Fruit fly (Drosophila melanogaster) whole organism, embryonic: ENCODE data around the gene CG31100.

Experiments used
- Blimp-1 ChIP-seq: fragments of 200-800 bp; sonication (Bioruptor generic); optimal IDR thresholded peaks from 3 replicates; lab custom pipeline; 2018; ENCODE audit warnings: missing biosample characterization, missing genetic modification characterization, mild to moderate bottlenecking, moderate library complexity, missing genetic modification reagents
- CG11085 ChIP-seq: fragments of 200-800 bp; sonication (Bioruptor generic); IDR thresholded peaks from 2 replicates; pipeline ENCODE4 v1.3.6; 2022; ENCODE audit warnings: missing biosample characterization, missing genetic modification characterization
- CG11398 ChIP-seq: fragments of 200-800 bp; sonication (Bioruptor generic); optimal IDR thresholded peaks from 2 replicates; lab custom pipeline; 2016; ENCODE audit warnings: missing biosample characterization, missing genetic modification characterization
- CG11456 ChIP-seq: fragments of 200-800 bp; sonication (Bioruptor generic); IDR thresholded peaks from 3 replicates; pipeline ENCODE4 v1.3.6; 2022; ENCODE audit warnings: missing biosample characterization, missing genetic modification characterization
- CG11504 ChIP-seq: fragments of 200-800 bp; sonication (Bioruptor generic); optimal IDR thresholded peaks from 3 replicates; lab custom pipeline; 2019; ENCODE audit warnings: missing biosample characterization, mild to moderate bottlenecking, missing genetic modification characterization, moderate library complexity
- CG11696 ChIP-seq: fragments of 200-800 bp; sonication (Bioruptor generic); IDR thresholded peaks from 2 replicates; pipeline ENCODE4 v1.3.6; 2022; ENCODE audit warnings: missing biosample characterization, missing genetic modification characterization
- CG15269 ChIP-seq: fragments of 200-800 bp; sonication (Bioruptor generic); optimal IDR thresholded peaks from 2 replicates; lab custom pipeline; 2018; ENCODE audit warnings: missing biosample characterization, mild to moderate bottlenecking, missing genetic modification characterization, moderate library complexity
- CG1529 ChIP-seq: fragments of 200-800 bp; sonication (Bioruptor generic); optimal IDR thresholded peaks from 3 replicates; lab custom pipeline; 2018; ENCODE audit warnings: missing biosample characterization, missing genetic modification characterization
- CG1603 ChIP-seq: fragments of 200-800 bp; sonication (Bioruptor generic); optimal IDR thresholded peaks from 2 replicates; lab custom pipeline; 2019; ENCODE audit warnings: missing biosample characterization, mild to moderate bottlenecking, missing genetic modification characterization, moderate library complexity
- CG17568 ChIP-seq: fragments of 200-800 bp; sonication (Bioruptor generic); optimal IDR thresholded peaks from 2 replicates; lab custom pipeline; 2018; ENCODE audit warnings: missing biosample characterization, mild to moderate bottlenecking, missing genetic modification characterization, moderate library complexity
- CG1832 ChIP-seq: fragments of 200-800 bp; sonication (Bioruptor generic); optimal IDR thresholded peaks from 2 replicates; lab custom pipeline; 2017; ENCODE audit warnings: missing biosample characterization, mild to moderate bottlenecking, missing genetic modification characterization, inconsistent platforms
- CG18764 ChIP-seq: fragments of 200-800 bp; sonication (Bioruptor generic); optimal IDR thresholded peaks from 3 replicates; lab custom pipeline; 2016; ENCODE audit warnings: missing biosample characterization, missing genetic modification characterization
- CG2120 ChIP-seq: fragments of 200-800 bp; sonication (Bioruptor generic); optimal IDR thresholded peaks from 3 replicates; lab custom pipeline; 2016; ENCODE audit warnings: missing biosample characterization, missing genetic modification characterization
- CG31365 ChIP-seq: fragments of 200-800 bp; sonication (Bioruptor generic); optimal IDR thresholded peaks from 2 replicates; lab custom pipeline; 2018; ENCODE audit warnings: missing biosample characterization, mild to moderate bottlenecking, missing genetic modification characterization
- CG31388 ChIP-seq: fragments of 200-800 bp; sonication (Bioruptor generic); optimal IDR thresholded peaks from 2 replicates; lab custom pipeline; 2016; ENCODE audit warnings: missing biosample characterization, missing genetic modification characterization
- CG32532 ChIP-seq: fragments of 200-800 bp; sonication (Bioruptor generic); IDR thresholded peaks from 2 replicates; pipeline ENCODE4 v1.3.6; 2022; ENCODE audit warnings: missing biosample characterization, missing genetic modification characterization
- CG33557 ChIP-seq: fragments of 200-800 bp; sonication (Bioruptor generic); optimal IDR thresholded peaks from 2 replicates; lab custom pipeline; 2019; ENCODE audit warnings: missing biosample characterization, mild to moderate bottlenecking, missing genetic modification characterization, moderate library complexity
- CG3838 ChIP-seq: fragments of 200-800 bp; sonication (Bioruptor generic); optimal IDR thresholded peaks from 3 replicates; lab custom pipeline; 2016; ENCODE audit warnings: missing biosample characterization, missing genetic modification characterization
- CG3847 ChIP-seq: fragments of 200-800 bp; sonication (Bioruptor generic); IDR thresholded peaks from 2 replicates; pipeline ENCODE4 v1.3.6; 2022; ENCODE audit warnings: missing biosample characterization, missing genetic modification characterization
- CG4282 ChIP-seq: fragments of 200-800 bp; sonication (Bioruptor generic); optimal IDR thresholded peaks from 2 replicates; lab custom pipeline; 2016; ENCODE audit warnings: missing biosample characterization, missing genetic modification characterization
- CG4617 ChIP-seq: fragments of 200-800 bp; sonication (Bioruptor generic); optimal IDR thresholded peaks from 3 replicates; lab custom pipeline; 2016; ENCODE audit warnings: missing biosample characterization, missing genetic modification characterization, borderline replicate concordance
- CG6654 ChIP-seq: fragments of 200-800 bp; sonication (Bioruptor generic); optimal IDR thresholded peaks from 2 replicates; lab custom pipeline; 2017; ENCODE audit warnings: missing biosample characterization, mild to moderate bottlenecking, missing genetic modification characterization
- CG7928 ChIP-seq: fragments of 200-800 bp; sonication (Bioruptor generic); optimal IDR thresholded peaks from 2 replicates; lab custom pipeline; 2017; ENCODE audit warnings: missing biosample characterization, mild to moderate bottlenecking, missing genetic modification characterization
- CG8281 ChIP-seq: fragments of 200-800 bp; sonication (Bioruptor generic); optimal IDR thresholded peaks from 2 replicates; lab custom pipeline; 2018; ENCODE audit warnings: missing biosample characterization, mild to moderate bottlenecking, missing genetic modification characterization, moderate library complexity
- CG8944 ChIP-seq: fragments of 200-800 bp; sonication (Bioruptor generic); optimal IDR thresholded peaks from 3 replicates; lab custom pipeline; 2016; ENCODE audit warnings: missing biosample characterization, missing genetic modification characterization
- ERR ChIP-seq: fragments of 200-800 bp; sonication (Bioruptor generic); optimal IDR thresholded peaks from 2 replicates; lab custom pipeline; 2016; ENCODE audit warnings: missing biosample characterization, missing genetic modification characterization
- Eip74EF ChIP-seq, 2 experiments: fragments of 200-800 bp in 1 of 2; fragments of >200 bp in 1 of 2; sonication (Bioruptor generic) in 1 of 2; optimal IDR thresholded peaks; 2 replicates each; lab custom pipeline; 2017 to 2019; ENCODE audit warnings: missing biosample characterization in 2 of 2, missing genetic modification characterization in 2 of 2, mild to moderate bottlenecking in 1 of 2, moderate library complexity in 1 of 2
- Ets97D ChIP-seq: fragments of 200-800 bp; sonication (Bioruptor generic); optimal IDR thresholded peaks from 3 replicates; lab custom pipeline; 2016; ENCODE audit warnings: missing biosample characterization, missing genetic modification characterization
- Fer1 ChIP-seq: fragments of 200-800 bp; sonication (Bioruptor generic); optimal IDR thresholded peaks from 2 replicates; lab custom pipeline; 2017; ENCODE audit warnings: missing biosample characterization, mild to moderate bottlenecking, missing genetic modification characterization
- Fer2 ChIP-seq: fragments of 200-800 bp; sonication (Bioruptor generic); optimal IDR thresholded peaks from 2 replicates; lab custom pipeline; 2018; ENCODE audit warnings: missing biosample characterization, mild to moderate bottlenecking, missing genetic modification characterization, moderate library complexity
- H15 ChIP-seq: fragments of 200-800 bp; sonication (Bioruptor generic); IDR thresholded peaks from 3 replicates; pipeline ENCODE4 v1.3.6; 2022; ENCODE audit warnings: missing biosample characterization, missing genetic modification characterization
- HLH54F ChIP-seq: fragments of 200-800 bp; sonication (Bioruptor generic); optimal IDR thresholded peaks from 3 replicates; lab custom pipeline; 2016; ENCODE audit warnings: missing biosample characterization, missing genetic modification characterization
- Hand ChIP-seq: fragments of 200-800 bp; sonication (Bioruptor generic); optimal IDR thresholded peaks from 2 replicates; lab custom pipeline; 2017; ENCODE audit warnings: mild to moderate bottlenecking, missing biosample characterization, missing genetic modification reagents, missing genetic modification characterization
- Hr39 ChIP-seq: fragments of >200 bp; optimal IDR thresholded peaks from 2 replicates; lab custom pipeline; 2017
- Lhr ChIP-seq: fragments of 200-800 bp; sonication (Bioruptor generic); optimal IDR thresholded peaks from 3 replicates; lab custom pipeline; 2017; ENCODE audit warnings: mild to moderate bottlenecking, missing biosample characterization, missing genetic modification reagents, missing genetic modification characterization
- Meics ChIP-seq: fragments of 200-800 bp; sonication (Bioruptor generic); optimal IDR thresholded peaks from 2 replicates; lab custom pipeline; 2017; ENCODE audit warnings: missing biosample characterization, mild to moderate bottlenecking, missing genetic modification characterization
- Tbp ChIP-seq: fragments of >200 bp; optimal IDR thresholded peaks from 2 replicates; lab custom pipeline; 2018; ENCODE audit warnings: missing biosample characterization, missing genetic modification characterization
- Usf ChIP-seq: fragments of 200-800 bp; sonication (Bioruptor generic); optimal IDR thresholded peaks from 2 replicates; lab custom pipeline; 2017; ENCODE audit warnings: missing genotype, missing biosample characterization, missing genetic modification characterization
- bsh ChIP-seq, 2 experiments: fragments of 200-800 bp; sonication (Bioruptor generic); optimal IDR thresholded peaks; 2 replicates each; lab custom pipeline; 2017 to 2018; ENCODE audit warnings: mild to moderate bottlenecking in 2 of 2, missing biosample characterization in 2 of 2, missing genetic modification characterization in 2 of 2, moderate library complexity in 1 of 2
- chinmo ChIP-seq: fragments of 200-800 bp; sonication (Bioruptor generic); IDR thresholded peaks from 4 replicates; pipeline ENCODE4 v1.3.6; 2022; ENCODE audit warnings: missing biosample characterization, missing genetic modification characterization; ENCODE audit not compliant: partially characterized antibody
- grau ChIP-seq: fragments of 200-800 bp; optimal IDR thresholded peaks from 3 replicates; lab custom pipeline; 2019; ENCODE audit warnings: missing biosample characterization, mild to moderate bottlenecking, missing genetic modification characterization, moderate library complexity
- gro ChIP-seq: fragments of 200-800 bp; sonication (Bioruptor generic); optimal IDR thresholded peaks from 2 replicates; lab custom pipeline; 2016; ENCODE audit warnings: missing biosample characterization, missing genetic modification characterization
- kni ChIP-seq: fragments of 200-800 bp; sonication (Bioruptor generic); optimal IDR thresholded peaks from 3 replicates; lab custom pipeline; 2017; ENCODE audit warnings: mild to moderate bottlenecking, missing biosample characterization, missing genetic modification reagents, missing genetic modification characterization
- lbe ChIP-seq: fragments of 200-800 bp; sonication (Bioruptor generic); optimal IDR thresholded peaks from 2 replicates; lab custom pipeline; 2016; ENCODE audit warnings: missing biosample characterization, mild to moderate bottlenecking, missing genetic modification characterization
- nau ChIP-seq: fragments of 200-800 bp; sonication (Bioruptor generic); optimal IDR thresholded peaks from 3 replicates; lab custom pipeline; 2017; ENCODE audit warnings: missing biosample characterization, mild to moderate bottlenecking, missing genetic modification characterization, missing genetic modification reagents
- odd ChIP-seq: fragments of 200-800 bp; sonication (Bioruptor generic); optimal IDR thresholded peaks from 2 replicates; lab custom pipeline; 2017; ENCODE audit warnings: missing biosample characterization, mild to moderate bottlenecking, missing genetic modification characterization
- slp2 ChIP-seq: fragments of 200-800 bp; sonication (Bioruptor generic); optimal IDR thresholded peaks from 2 replicates; lab custom pipeline; 2016; ENCODE audit warnings: missing biosample characterization, missing genetic modification characterization
- stc ChIP-seq: fragments of 200-800 bp; sonication (Bioruptor generic); IDR thresholded peaks from 2 replicates; pipeline ENCODE4 v1.3.6; 2022; ENCODE audit warnings: missing biosample characterization, missing genetic modification characterization
- tap ChIP-seq: fragments of 200-800 bp; optimal IDR thresholded peaks from 3 replicates; lab custom pipeline; 2019; ENCODE audit warnings: missing biosample characterization, mild to moderate bottlenecking, missing genetic modification characterization, moderate library complexity
- ttk ChIP-seq: fragments of 200-800 bp; sonication (Bioruptor generic); IDR thresholded peaks from 2 replicates; pipeline ENCODE4 v2.1.2; 2022; ENCODE audit warnings: missing biosample characterization, missing genetic modification characterization
- zen ChIP-seq: fragments of 200-800 bp; sonication (Bioruptor generic); optimal IDR thresholded peaks from 3 replicates; lab custom pipeline; 2018; ENCODE audit warnings: missing biosample characterization, mild to moderate bottlenecking, missing genetic modification characterization, moderate library complexity

CG31100 gene

DNA sequence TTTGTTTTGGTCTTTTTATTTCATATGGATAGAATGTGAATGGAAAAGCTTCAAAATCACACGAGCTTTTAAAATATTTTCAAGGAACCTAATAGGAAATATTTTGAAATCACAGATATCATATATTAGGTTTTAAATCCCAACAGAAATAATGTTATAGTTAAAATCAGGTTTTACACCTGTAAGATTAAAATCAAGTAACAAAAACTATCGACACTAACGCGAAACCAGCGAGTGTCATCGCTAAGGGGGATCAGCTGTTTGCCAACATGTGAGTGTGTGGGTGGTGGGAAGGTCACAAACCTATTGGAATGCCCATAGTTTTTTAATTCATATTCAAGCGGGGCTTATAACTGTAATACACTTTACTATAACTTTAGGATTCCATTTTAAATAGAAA is 35.2 kb upstream of the CG31100 start, which contains the start of gene hyx (continued):
- TF ChIP-seq CG7928 (GFP tag; lab: Kevin White, UChicago) = no peak
- TF ChIP-seq Blimp-1 (GFP tag; lab: Kevin White, UChicago) = peak; percentile 3
- TF ChIP-seq lbe (GFP tag; lab: Kevin White, UChicago) = peak; percentile 39
- TF ChIP-seq CG31365 (tag; lab: Kevin White, UChicago) = no peak
- no peak for TF ChIP-seq CG11398 (GFP tag; lab: Kevin White, UChicago)
- peak; percentile 78; the same call in 3 of the 4 replicates for TF ChIP-seq chinmo (GFP tag; lab: Robert Waterston, UW)
- no peak for TF ChIP-seq CG8944 (GFP tag; lab: Kevin White, UChicago)
- peak in 1 of 2 experiments; percentile 34 for TF ChIP-seq bsh (GFP tag; optimal IDR thresholded peaks at IDR 0.05; lab: Kevin White, UChicago)
- no peak for TF ChIP-seq slp2 (GFP tag; lab: Kevin White, UChicago)
- no peak for TF ChIP-seq nau (GFP tag; lab: Kevin White, UChicago)
- TF ChIP-seq Fer1 (GFP tag; lab: Kevin White, UChicago) = peak; percentile 61
- TF ChIP-seq ttk = peak; percentile 29; the same call in 1 of the 2 replicates
- TF ChIP-seq CG1529 (GFP tag; lab: Kevin White, UChicago) = no peak
- TF ChIP-seq CG3838 (GFP tag; lab: Kevin White, UChicago) = no peak
- TF ChIP-seq CG17568 = no peak
- no peak for TF ChIP-seq Hr39 (lab: Kevin White, UChicago)
- no peak for TF ChIP-seq zen
- peak; percentile 30 for TF ChIP-seq tap (tag; lab: Kevin White, UChicago)
- no peak for TF ChIP-seq Fer2 (tag; lab: Kevin White, UChicago)
- peak; percentile 32 for TF ChIP-seq Ets97D
- peak; percentile 76 for TF ChIP-seq gro (GFP tag; lab: Kevin White, UChicago)
- peak; percentile 40; the same call in 2 of the 3 replicates for TF ChIP-seq CG11456 (GFP tag; lab: Robert Waterston, UW)
- TF ChIP-seq Usf (GFP tag; lab: Kevin White, UChicago) = no peak
- peak; percentile 62 for TF ChIP-seq CG1603 (tag; lab: Kevin White, UChicago)
- peak; percentile 46 for TF ChIP-seq ERR (GFP tag; lab: Kevin White, UChicago)
- TF ChIP-seq HLH54F (GFP tag; lab: Kevin White, UChicago) = peak; percentile 13
- peak; percentile 25; the same call in 1 of the 2 replicates for TF ChIP-seq CG3847 (GFP tag; lab: Robert Waterston, UW)
- no peak for TF ChIP-seq Eip74EF (GFP tag; optimal IDR thresholded peaks at IDR 0.05; lab: Kevin White, UChicago)
- TF ChIP-seq CG11504 (tag; lab: Kevin White, UChicago) = no peak
- no peak for TF ChIP-seq CG31388 (GFP tag; lab: Kevin White, UChicago)
- TF ChIP-seq CG6654 (GFP tag; lab: Kevin White, UChicago) = no peak
- peak; percentile 77 for TF ChIP-seq CG2120 (GFP tag; lab: Kevin White, UChicago)
- peak; percentile 42 for TF ChIP-seq CG15269
- no peak for TF ChIP-seq Tbp (GFP tag; lab: Kevin White, UChicago)
- TF ChIP-seq kni (GFP tag; lab: Kevin White, UChicago) = no peak
- TF ChIP-seq H15 (GFP tag; lab: Robert Waterston, UW) = no peak
- TF ChIP-seq CG4617 (GFP tag; lab: Kevin White, UChicago) = no peak
- TF ChIP-seq Hand = no peak
- TF ChIP-seq CG18764 = no peak
- TF ChIP-seq CG11696 (GFP tag; lab: Robert Waterston, UW) = no peak
- no peak for TF ChIP-seq CG4282
- TF ChIP-seq stc = no peak
- TF ChIP-seq CG32532 = no peak; the same call in 1 of the 2 replicates
- peak; percentile 20 for TF ChIP-seq odd (GFP tag; lab: Kevin White, UChicago)
- no peak for TF ChIP-seq CG8281
- peak; percentile 38 for TF ChIP-seq CG33557 (GFP tag; lab: Kevin White, UChicago)
- no peak for TF ChIP-seq CG11085
- TF ChIP-seq Meics (GFP tag; lab: Kevin White, UChicago) = peak; percentile 36
- TF ChIP-seq CG1832 (GFP tag; lab: Kevin White, UChicago) = no peak
- no peak for TF ChIP-seq Lhr (GFP tag; lab: Kevin White, UChicago)
- TF ChIP-seq grau (tag; lab: Kevin White, UChicago) = peak; percentile 53
